Worm (Caenorhabditis elegans) whole organism, late embryonic: Measurements from ENCODE around the gene mks-3.

Experiments
- K02D7.2 ChIP-seq: sonication (generic microtip); optimal IDR thresholded peaks from 2 replicates; lab custom pipeline; 2017; ENCODE audit warnings: mild to moderate bottlenecking, missing genetic modification characterization, missing compliant biosample characterization
- ama-1 ChIP-seq: fragments of 150-350 bp; optimal IDR thresholded peaks from 2 replicates; lab custom pipeline; 2014
- ceh-22 ChIP-seq: sonication (generic microtip); optimal IDR thresholded peaks from 2 replicates; lab custom pipeline; 2017; ENCODE audit warnings: missing biosample characterization, missing genetic modification characterization
- fkh-10 ChIP-seq: fragments of 150-350 bp; optimal IDR thresholded peaks from 2 replicates; lab custom pipeline; 2014; ENCODE audit warnings: missing biosample characterization, missing genetic modification reagents, missing genetic modification characterization
- gmeb-2 ChIP-seq: sonication (generic microtip); optimal IDR thresholded peaks from 2 replicates; lab custom pipeline; 2016; ENCODE audit warnings: missing genetic modification characterization, inconsistent platforms, missing compliant biosample characterization
- hlh-15 ChIP-seq: sonication (generic microtip); optimal IDR thresholded peaks from 2 replicates; lab custom pipeline; 2016; ENCODE audit warnings: missing genetic modification characterization, missing compliant biosample characterization
- hlh-30 ChIP-seq: sonication (generic microtip); optimal IDR thresholded peaks from 2 replicates; lab custom pipeline; 2017; ENCODE audit warnings: antibody characterized with exemption, missing genetic modification characterization, missing compliant biosample characterization; ENCODE audit not compliant: insufficient read depth
- lin-11 ChIP-seq: fragments of 200-800 bp; sonication (Bioruptor generic); optimal IDR thresholded peaks from 2 replicates; lab custom pipeline; 2018; ENCODE audit warnings: mild to moderate bottlenecking, missing genetic modification characterization, missing compliant biosample characterization
- nfya-1 ChIP-seq: sonication (generic microtip); optimal IDR thresholded peaks from 2 replicates; lab custom pipeline; 2017; ENCODE audit warnings: missing genetic modification characterization, mild to moderate bottlenecking, missing compliant biosample characterization, antibody characterized with exemption, moderate library complexity
- pha-4 ChIP-seq: fragments of 150-350 bp; optimal IDR thresholded peaks from 2 replicates; lab custom pipeline; 2018; ENCODE audit warnings: missing biosample characterization, missing genetic modification reagents, missing genetic modification characterization
- pqm-1 ChIP-seq: sonication (generic microtip); optimal IDR thresholded peaks from 2 replicates; lab custom pipeline; 2016; ENCODE audit warnings: missing genetic modification characterization, missing compliant biosample characterization
- sox-2 ChIP-seq: fragments of 200-800 bp; sonication (Bioruptor generic); IDR thresholded peaks from 2 replicates; pipeline ENCODE4 v1.3.6; 2022; ENCODE audit warnings: missing genetic modification reagents, missing genetic modification characterization, missing compliant biosample characterization
- unc-86 ChIP-seq: sonication (generic microtip); optimal IDR thresholded peaks from 2 replicates; lab custom pipeline; 2016; ENCODE audit warnings: missing genetic modification characterization, missing compliant biosample characterization

ce11 chrII:7534369-7534768, 49.1 kb downstream of the mks-3 start, which contains the start of gene wrt-10:
- TF ChIP-seq pha-4: no peak
- TF ChIP-seq unc-86: no peak
- no peak for TF ChIP-seq pqm-1
- no peak for TF ChIP-seq gmeb-2 (tag; lab: Kevin White, UChicago)
- TF ChIP-seq lin-11: no peak
- no peak for TF ChIP-seq nfya-1 (tag; lab: Kevin White, UChicago)
- no peak for TF ChIP-seq hlh-15 (tag; lab: Kevin White, UChicago)
- TF ChIP-seq ceh-22 (tag; lab: Kevin White, UChicago): no peak
- no peak for TF ChIP-seq sox-2 (GFP tag; lab: Robert Waterston, UW)
- TF ChIP-seq fkh-10 (GFP tag; lab: Kevin White, UChicago): no peak
- TF ChIP-seq ama-1: no peak
- no peak for TF ChIP-seq K02D7.2 (tag; lab: Kevin White, UChicago)
- no peak for TF ChIP-seq hlh-30 (tag; lab: Kevin White, UChicago)
